Worm (Caenorhabditis elegans): ENCODE measurements around the gene spig-7.

DNA sequence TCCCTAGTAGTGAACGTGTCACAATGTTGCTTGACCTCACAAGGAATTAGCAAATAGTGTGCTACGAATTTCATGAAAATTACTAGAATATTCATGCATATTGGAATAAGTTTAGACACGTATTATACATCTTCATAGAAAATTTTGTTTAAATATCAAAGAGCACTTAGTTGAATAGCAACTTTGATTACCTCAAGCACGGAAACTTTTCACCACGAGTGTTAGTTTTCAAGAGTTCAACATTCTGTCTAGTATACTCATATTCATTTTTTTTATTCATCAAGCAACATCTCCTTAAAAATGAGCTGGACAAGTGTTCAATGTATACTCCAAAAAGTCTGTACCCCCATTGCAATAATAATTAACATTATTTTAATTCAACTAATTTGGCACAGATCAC, 27.9 kb downstream of the spig-7 start, which contains the start of gene str-243:
- no peak for TF ChIP-seq scrt-1 (GFP tag; IDR thresholded peaks at IDR 0.05)
- TF ChIP-seq hmg-4 (GFP tag; optimal IDR thresholded peaks at IDR 0.05): no peak
- no peak for TF ChIP-seq ama-1 (optimal IDR thresholded peaks at IDR 0.05)
- no peak for TF ChIP-seq ceh-36 (tag; optimal IDR thresholded peaks at IDR 0.05)
- TF ChIP-seq tra-4 (tag; optimal IDR thresholded peaks at IDR 0.05): no peak

Measured in whole organism, early embryonic.